Worm (Caenorhabditis elegans) whole organism, L1 larva: ENCODE results near the gene hir-1.
A peak's percentile ranks its signal among the peaks of the same experiment; 100 is the strongest.

Experiments used
- C04F5.9 ChIP-seq: sonication (generic microtip); optimal IDR thresholded peaks from 2 replicates; lab custom pipeline; 2016; ENCODE audit warnings: missing genetic modification characterization, missing compliant biosample characterization
- C16A3.4 ChIP-seq: fragments of 150-350 bp; optimal IDR thresholded peaks from 2 replicates; lab custom pipeline; 2014; ENCODE audit warnings: missing biosample characterization, missing genetic modification characterization
- C34B4.2 ChIP-seq: sonication (generic microtip); optimal IDR thresholded peaks from 2 replicates; lab custom pipeline; 2017; ENCODE audit warnings: mild to moderate bottlenecking, missing genetic modification characterization, missing compliant biosample characterization
- F16B12.6 ChIP-seq: fragments of 150-350 bp; optimal IDR thresholded peaks from 2 replicates; lab custom pipeline; 2014; ENCODE audit warnings: missing biosample characterization, missing genetic modification characterization
- Y116A8C.19 ChIP-seq: sonication (generic microtip); optimal IDR thresholded peaks from 2 replicates; lab custom pipeline; 2016; ENCODE audit warnings: missing compliant biosample characterization, missing genetic modification characterization, borderline replicate concordance
- aly-2 ChIP-seq: fragments of 150-350 bp; optimal IDR thresholded peaks from 2 replicates; lab custom pipeline; 2014; ENCODE audit warnings: missing biosample characterization, missing genetic modification characterization
- ama-1 ChIP-seq: fragments of 150-350 bp; optimal IDR thresholded peaks from 2 replicates; lab custom pipeline; 2014
- blmp-1 ChIP-seq: fragments of 150-350 bp; optimal IDR thresholded peaks from 2 replicates; lab custom pipeline; 2014; ENCODE audit warnings: missing biosample characterization, missing genetic modification characterization
- ceh-8 ChIP-seq: fragments of 200-800 bp; sonication (Bioruptor generic); optimal IDR thresholded peaks from 2 replicates; lab custom pipeline; 2018; ENCODE audit warnings: mild to moderate bottlenecking, missing genetic modification characterization, moderate library complexity, missing compliant biosample characterization
- ceh-82 ChIP-seq, 3 experiments: fragments of 150-350 bp in 1 of 3; sonication (generic microtip) in 2 of 3; optimal IDR thresholded peaks; 2 replicates each; lab custom pipeline; 2014 to 2017; ENCODE audit warnings: missing biosample characterization in 3 of 3, missing genetic modification characterization in 3 of 3
- ceh-88 ChIP-seq: fragments of 200-800 bp; sonication (Bioruptor generic); IDR thresholded peaks from 2 replicates; pipeline ENCODE4 v1.3.6; 2022; ENCODE audit warnings: missing genetic modification characterization, missing compliant biosample characterization
- dpl-1 ChIP-seq, 3 experiments: fragments of 150-350 bp in 2 of 3; sonication (generic microtip) in 1 of 3; optimal IDR thresholded peaks; 2 replicates each; lab custom pipeline; 2014 to 2017; ENCODE audit warnings: missing biosample characterization in 3 of 3, missing genetic modification characterization in 3 of 3, missing genetic modification reagents in 3 of 3
- efl-1 ChIP-seq, 4 experiments: fragments of 150-350 bp; optimal IDR thresholded peaks in 3 of 4; peaks in 1 of 4; 1 replicate in 1 of 4; 2 replicates in 3 of 4; lab custom pipeline; 2014; ENCODE audit warnings: missing biosample characterization in 2 of 4, missing genetic modification characterization in 2 of 4, missing genetic modification reagents in 2 of 4
- ets-5 ChIP-seq: fragments of 200-800 bp; sonication (Bioruptor generic); IDR thresholded peaks from 2 replicates; pipeline ENCODE4 v1.3.6; 2022; ENCODE audit warnings: missing genetic modification characterization, missing compliant biosample characterization
- fkh-8 ChIP-seq: sonication (generic microtip); optimal IDR thresholded peaks from 2 replicates; lab custom pipeline; 2016; ENCODE audit warnings: mild to moderate bottlenecking, missing genetic modification characterization, missing compliant biosample characterization
- irx-1 ChIP-seq: sonication (generic microtip); optimal IDR thresholded peaks from 2 replicates; lab custom pipeline; 2016; ENCODE audit warnings: missing genetic modification characterization, missing compliant biosample characterization
- isw-1 ChIP-seq: fragments of 200-800 bp; sonication (Bioruptor generic); IDR thresholded peaks from 2 replicates; pipeline ENCODE4 v1.3.6; 2022; ENCODE audit warnings: missing genetic modification characterization, missing compliant biosample characterization
- lin-13 ChIP-seq: fragments of 150-350 bp; optimal IDR thresholded peaks from 2 replicates; lab custom pipeline; 2014; ENCODE audit warnings: missing biosample characterization, missing genetic modification reagents, missing genetic modification characterization
- lin-14 ChIP-seq: fragments of 200-800 bp; sonication (Bioruptor generic); optimal IDR thresholded peaks from 2 replicates; lab custom pipeline; 2018; ENCODE audit warnings: mild to moderate bottlenecking, missing genetic modification characterization, moderate library complexity, missing compliant biosample characterization
- lin-35 ChIP-seq, 2 experiments: fragments of 150-350 bp; optimal IDR thresholded peaks; 2 replicates each; lab custom pipeline; 2014; ENCODE audit warnings: missing biosample characterization in 2 of 2, missing genetic modification characterization in 2 of 2, missing genetic modification reagents in 2 of 2
- lir-3 ChIP-seq: sonication (generic microtip); optimal IDR thresholded peaks from 2 replicates; lab custom pipeline; 2016; ENCODE audit warnings: mild to moderate bottlenecking, missing genetic modification characterization, moderate library complexity, missing compliant biosample characterization; ENCODE audit not compliant: poor library complexity
- lsy-2 ChIP-seq, 2 experiments: fragments of 150-350 bp; optimal IDR thresholded peaks; 2 replicates each; lab custom pipeline; 2014; ENCODE audit warnings: missing biosample characterization in 2 of 2, missing genetic modification characterization in 2 of 2
- mab-9 ChIP-seq: fragments of 200-800 bp; sonication (Bioruptor generic); IDR thresholded peaks from 2 replicates; pipeline ENCODE4 v1.3.6; 2022; ENCODE audit warnings: missing genetic modification reagents, missing genetic modification characterization, missing compliant biosample characterization
- nhr-11 ChIP-seq: fragments of 150-350 bp; optimal IDR thresholded peaks from 2 replicates; lab custom pipeline; 2014; ENCODE audit warnings: missing biosample characterization, missing genetic modification characterization
- nhr-20 ChIP-seq: sonication (generic microtip); optimal IDR thresholded peaks from 2 replicates; lab custom pipeline; 2016; ENCODE audit warnings: mild to moderate bottlenecking, missing genetic modification characterization, missing compliant biosample characterization
- nhr-28 ChIP-seq: fragments of 150-350 bp; optimal IDR thresholded peaks from 2 replicates; lab custom pipeline; 2014; ENCODE audit warnings: missing biosample characterization, missing genetic modification characterization
- nhr-47 ChIP-seq: sonication (generic microtip); optimal IDR thresholded peaks from 2 replicates; lab custom pipeline; 2016; ENCODE audit warnings: mild to moderate bottlenecking, missing genetic modification characterization, moderate library complexity, missing compliant biosample characterization
- nhr-76 ChIP-seq: sonication (generic microtip); optimal IDR thresholded peaks from 2 replicates; lab custom pipeline; 2017; ENCODE audit warnings: missing biosample characterization, missing genetic modification characterization
- nhr-77 ChIP-seq: fragments of 150-350 bp; optimal IDR thresholded peaks from 2 replicates; lab custom pipeline; 2014; ENCODE audit warnings: missing biosample characterization, missing genetic modification characterization
- pag-3 ChIP-seq: sonication (generic microtip); optimal IDR thresholded peaks from 2 replicates; lab custom pipeline; 2017; ENCODE audit warnings: missing genetic modification characterization, mild to moderate bottlenecking, missing compliant biosample characterization, antibody characterized with exemption, borderline replicate concordance; ENCODE audit not compliant: insufficient read depth
- pqm-1 ChIP-seq: sonication (generic microtip); optimal IDR thresholded peaks from 3 replicates; lab custom pipeline; 2017; ENCODE audit warnings: missing biosample characterization, missing genetic modification characterization
- rnt-1 ChIP-seq: sonication (generic microtip); optimal IDR thresholded peaks from 2 replicates; lab custom pipeline; 2016; ENCODE audit warnings: mild to moderate bottlenecking, missing genetic modification characterization, moderate library complexity, missing compliant biosample characterization
- skn-1 ChIP-seq: fragments of 150-350 bp; optimal IDR thresholded peaks from 2 replicates; lab custom pipeline; 2014; ENCODE audit warnings: missing biosample characterization, missing genetic modification characterization
- snpc-4 ChIP-seq: fragments of 150-350 bp; optimal IDR thresholded peaks from 2 replicates; lab custom pipeline; 2014; ENCODE audit warnings: missing biosample characterization, missing genetic modification characterization
- snu-23 ChIP-seq: sonication (generic microtip); optimal IDR thresholded peaks from 2 replicates; lab custom pipeline; 2016; ENCODE audit warnings: missing genetic modification characterization, missing compliant biosample characterization
- sox-4 ChIP-seq: sonication (generic microtip); optimal IDR thresholded peaks from 2 replicates; lab custom pipeline; 2016; ENCODE audit warnings: missing genetic modification characterization, missing compliant biosample characterization
- sptf-1 ChIP-seq: fragments of 150-350 bp; optimal IDR thresholded peaks from 2 replicates; lab custom pipeline; 2014; ENCODE audit warnings: missing biosample characterization, missing genetic modification characterization
- unc-130 ChIP-seq: fragments of 150-350 bp; optimal IDR thresholded peaks from 2 replicates; lab custom pipeline; 2017; ENCODE audit warnings: missing biosample characterization, missing genetic modification characterization, inconsistent platforms
- unc-30 ChIP-seq: sonication (generic microtip); optimal IDR thresholded peaks from 2 replicates; lab custom pipeline; 2017; ENCODE audit warnings: missing biosample characterization, missing genetic modification characterization
- unc-62 ChIP-seq: fragments of 150-350 bp; optimal IDR thresholded peaks from 2 replicates; lab custom pipeline; 2014; ENCODE audit warnings: missing biosample characterization, missing genetic modification reagents, missing genetic modification characterization
- unc-98 ChIP-seq: fragments of 200-800 bp; sonication (Bioruptor generic); IDR thresholded peaks from 2 replicates; pipeline ENCODE4 v1.3.6; 2022; ENCODE audit warnings: missing genetic modification characterization, missing compliant biosample characterization
- xbp-1 ChIP-seq: sonication (generic microtip); optimal IDR thresholded peaks from 2 replicates; lab custom pipeline; 2016; ENCODE audit warnings: missing genetic modification characterization, missing compliant biosample characterization
- zip-4 ChIP-seq: fragments of 200-800 bp; sonication (Bioruptor generic); optimal IDR thresholded peaks from 2 replicates; lab custom pipeline; 2018; ENCODE audit warnings: mild to moderate bottlenecking, missing genetic modification characterization, moderate library complexity, missing compliant biosample characterization
- ztf-11 ChIP-seq, 2 experiments: sonication (generic microtip); optimal IDR thresholded peaks; 2 replicates each; lab custom pipeline; 2016 to 2017; ENCODE audit warnings: missing genetic modification characterization in 2 of 2, missing biosample characterization in 1 of 2, missing compliant biosample characterization in 1 of 2

hir-1 gene

DNA sequence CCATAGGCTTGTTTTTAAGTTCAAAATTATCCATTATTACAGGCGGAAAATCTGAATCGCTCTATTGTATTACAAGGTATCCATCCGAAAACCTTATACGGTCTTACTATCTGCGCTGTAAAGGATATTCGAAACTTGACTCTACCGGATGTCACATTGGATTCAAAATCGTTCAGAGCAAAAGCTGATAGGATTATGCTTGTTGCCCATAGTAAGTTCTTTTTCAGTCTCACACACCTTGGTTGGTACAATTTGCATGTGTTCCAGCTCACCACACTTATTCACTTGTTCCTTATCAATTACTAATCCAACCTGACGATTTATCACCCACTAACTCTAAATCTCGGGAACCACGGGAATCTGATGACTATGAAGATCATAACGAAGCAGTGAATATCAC lies 5.8 kb downstream of the hir-1 start (continued):
- no peak for TF ChIP-seq sox-4 (tag; lab: Kevin White, UChicago)

DNA sequence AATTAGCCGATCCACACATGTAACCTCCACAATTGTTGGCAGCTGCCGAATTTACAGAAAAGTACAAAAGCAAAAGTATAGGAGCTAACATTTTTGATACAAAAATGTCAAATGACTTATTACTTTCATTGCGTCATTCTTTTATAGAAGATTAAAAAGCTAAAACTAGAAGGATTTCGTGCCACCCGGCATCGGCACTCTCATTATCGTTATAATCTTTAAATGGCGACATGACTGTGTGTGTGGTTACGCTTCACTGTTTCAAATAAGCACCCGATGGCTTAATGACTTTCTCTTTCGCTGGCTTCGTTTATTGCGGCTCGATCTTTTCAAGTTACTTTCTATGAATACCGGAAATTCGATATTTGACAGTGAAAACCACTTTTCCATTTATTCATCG lies 11.8 kb downstream of the hir-1 start, which contains the start of gene grl-1:
grl-1 (minus strand) TSS at position 101 of the 400 bp plus-strand sequence.
- no peak for TF ChIP-seq unc-130 (tag; lab: Kevin White, UChicago)
- TF ChIP-seq C04F5.9 (tag; lab: Kevin White, UChicago): no peak
- TF ChIP-seq mab-9 (GFP tag; lab: Robert Waterston, UW): no peak
- no peak for TF ChIP-seq nhr-20 (tag; lab: Kevin White, UChicago)
- TF ChIP-seq ceh-88: no peak
- no peak for TF ChIP-seq isw-1 (GFP tag; lab: Robert Waterston, UW)
- no peak for TF ChIP-seq lin-35 (GFP tag; optimal IDR thresholded peaks at IDR 0.05; lab: Kevin White, UChicago)
- no peak for TF ChIP-seq irx-1 (tag; lab: Kevin White, UChicago)
- TF ChIP-seq efl-1 (optimal IDR thresholded peaks at IDR 0.05; lab: Kevin White, UChicago): no peak
- TF ChIP-seq efl-1 (GFP tag; optimal IDR thresholded peaks at IDR 0.05 in 1 of 2; lab: Kevin White, UChicago): no peak
- no peak for TF ChIP-seq lir-3
- no peak for TF ChIP-seq ceh-8 (GFP tag; lab: Kevin White, UChicago)
- no peak for TF ChIP-seq Y116A8C.19 (tag; lab: Kevin White, UChicago)
- no peak for TF ChIP-seq dpl-1 (GFP tag; optimal IDR thresholded peaks at IDR 0.05; lab: Kevin White, UChicago)
- TF ChIP-seq lin-14 (GFP tag; lab: Kevin White, UChicago): no peak
- no peak for TF ChIP-seq pqm-1 (tag; lab: Kevin White, UChicago)
- no peak for TF ChIP-seq ztf-11 (tag; optimal IDR thresholded peaks at IDR 0.05; lab: Kevin White, UChicago)
- TF ChIP-seq F16B12.6 (tag; lab: Kevin White, UChicago): no peak
- TF ChIP-seq unc-62: no peak
- TF ChIP-seq unc-98 (GFP tag; lab: Robert Waterston, UW): no peak

DNA sequence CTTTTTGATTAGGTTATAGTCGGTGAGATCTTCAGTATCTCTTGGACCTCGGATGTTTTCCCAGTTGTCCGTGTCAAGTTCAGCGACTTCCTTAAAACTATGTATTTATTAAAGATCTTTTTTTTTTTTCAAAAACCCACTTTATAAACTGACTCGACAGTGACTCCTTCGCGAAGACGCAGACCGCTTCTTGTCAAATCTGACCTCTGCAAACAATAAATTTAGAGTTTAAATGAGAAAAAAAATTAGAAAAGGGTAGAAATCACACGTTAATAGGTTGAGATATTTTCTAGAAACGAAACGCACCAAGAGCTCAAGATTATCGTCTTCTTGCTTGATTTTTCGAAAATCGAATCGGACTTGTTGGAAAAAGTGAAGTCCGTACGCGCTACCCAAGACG lies 13.8 kb downstream of the hir-1 start, which contains the start of gene C24G6.8:
C24G6.8 (minus strand) TSS at position 101 of the 400 bp plus-strand sequence.
- TF ChIP-seq nhr-28 (tag; lab: Kevin White, UChicago): no peak
- no peak for TF ChIP-seq efl-1 (optimal IDR thresholded peaks at IDR 0.05; lab: Kevin White, UChicago)
- peak in 1 of 2 experiments; percentile 68 for TF ChIP-seq efl-1 (GFP tag; optimal IDR thresholded peaks at IDR 0.05 in 1 of 2; lab: Kevin White, UChicago)

DNA sequence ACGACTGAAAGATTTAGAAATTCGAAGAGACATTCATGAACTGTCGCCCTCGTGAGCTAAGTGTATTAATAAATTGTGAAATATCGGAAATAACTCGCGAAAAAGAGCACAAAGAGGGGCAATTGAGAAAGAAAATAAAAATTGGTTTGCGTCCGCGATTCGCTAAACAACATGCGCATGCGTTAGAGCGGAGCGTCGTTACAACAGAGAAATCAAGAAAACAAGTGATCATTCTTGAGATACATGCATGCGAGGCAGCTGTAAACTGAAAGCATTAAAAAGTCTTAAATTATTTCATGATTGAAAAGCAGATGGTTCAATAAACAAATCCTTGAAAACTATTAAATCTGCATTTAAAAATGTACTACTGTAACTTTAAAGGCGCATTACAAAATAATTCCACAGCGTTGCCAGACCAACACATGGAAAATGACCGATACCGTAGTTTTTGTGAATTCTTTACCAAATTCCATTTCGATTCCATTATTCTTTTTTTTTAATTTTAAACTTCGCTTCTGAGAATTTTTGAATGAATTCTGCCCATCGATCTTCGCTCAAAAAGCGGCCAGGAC lies 14.4 kb downstream of the hir-1 start, which contains the start of the genes cox-16 and syp-2:
cox-16 (minus strand) TSS at position 4 of the 572 bp plus-strand sequence.
syp-2 (plus strand) TSS at position 248 of the 572 bp plus-strand sequence.
- TF ChIP-seq C16A3.4 (tag; lab: Kevin White, UChicago) (peak; percentile 8), dpl-1 (GFP tag; optimal IDR thresholded peaks at IDR 0.05; lab: Kevin White, UChicago) (peak in 2 of 3 experiments; percentile 20 to 54), ceh-82 (tag; optimal IDR thresholded peaks at IDR 0.05; lab: Kevin White, UChicago) (peak in 2 of 3 experiments; percentile 3 to 11), xbp-1 (tag; lab: Kevin White, UChicago) (no peak), nhr-76 (no peak), irx-1 (tag; lab: Kevin White, UChicago) (no peak), snpc-4 (no peak), lin-13 (no peak), nhr-77 (tag; lab: Kevin White, UChicago) (no peak), aly-2 (tag; lab: Kevin White, UChicago) (no peak), zip-4 (no peak), snu-23 (GFP tag; lab: Kevin White, UChicago) (peak; percentile 35), unc-130 (tag; lab: Kevin White, UChicago) (peak; percentile 21), lsy-2 (tag; optimal IDR thresholded peaks at IDR 0.05; lab: Kevin White, UChicago) (peak in 1 of 2 experiments; percentile 61), nhr-47 (no peak), fkh-8 (tag; lab: Kevin White, UChicago) (no peak), lin-35 (GFP tag; optimal IDR thresholded peaks at IDR 0.05; lab: Kevin White, UChicago) (peak; percentile 33 to 52), ama-1 (no peak), sptf-1 (no peak), efl-1 (optimal IDR thresholded peaks at IDR 0.05; lab: Kevin White, UChicago) (peak; percentile 33 to 45), efl-1 (GFP tag; optimal IDR thresholded peaks at IDR 0.05 in 1 of 2; lab: Kevin White, UChicago) (peak; percentile 35 to 86), skn-1 (tag; lab: Kevin White, UChicago) (no peak), pag-3 (tag; lab: Kevin White, UChicago) (no peak), unc-30 (tag; lab: Kevin White, UChicago) (no peak), nhr-11 (tag; lab: Kevin White, UChicago) (no peak), F16B12.6 (tag; lab: Kevin White, UChicago) (no peak), sox-4 (tag; lab: Kevin White, UChicago) (no peak), ets-5 (GFP tag; lab: Robert Waterston, UW) (no peak), ztf-11 (tag; optimal IDR thresholded peaks at IDR 0.05; lab: Kevin White, UChicago) (no peak), blmp-1 (peak; percentile 12), rnt-1 (tag; lab: Kevin White, UChicago) (peak; percentile 5), C34B4.2 (tag; lab: Kevin White, UChicago) (no peak), C04F5.9 (tag; lab: Kevin White, UChicago) (no peak)
